Worm (Caenorhabditis elegans): ENCODE data around the gene slc-17.5.

DNA sequence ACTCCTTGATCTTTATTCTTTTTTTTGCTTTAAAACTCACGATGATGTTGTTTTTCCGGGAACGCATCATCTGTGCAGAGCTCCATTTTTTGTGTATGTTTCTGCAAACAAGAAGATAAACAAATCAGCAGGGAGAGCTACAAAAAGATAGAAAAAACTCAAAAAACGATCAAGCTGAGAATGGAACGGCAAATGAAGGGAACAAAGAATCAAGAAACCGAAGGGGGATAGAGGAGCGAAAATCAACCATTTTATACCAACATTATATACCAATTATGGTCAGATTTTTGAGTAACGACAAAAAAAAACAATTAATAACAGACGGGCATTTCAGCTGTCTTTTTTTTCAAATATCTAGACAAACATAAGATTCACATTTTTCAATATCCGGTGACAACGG, at the start of gene slc-17.5:
- TF ChIP-seq blmp-1 (tag; optimal IDR thresholded peaks at IDR 0.05) (no peak), nhr-237 (tag; optimal IDR thresholded peaks at IDR 0.05) (no peak), lsy-2 (tag; optimal IDR thresholded peaks at IDR 0.05) (no peak), ztf-11 (tag; optimal IDR thresholded peaks at IDR 0.05) (no peak), ceh-83 (GFP tag; optimal IDR thresholded peaks at IDR 0.05) (no peak), zip-8 (tag; optimal IDR thresholded peaks at IDR 0.05) (no peak), snpc-4 (tag; optimal IDR thresholded peaks at IDR 0.05) (no peak), ces-1 (GFP tag; optimal IDR thresholded peaks at IDR 0.05) (no peak), unc-39 (tag; optimal IDR thresholded peaks at IDR 0.05) (no peak), ceh-39 (tag; optimal IDR thresholded peaks at IDR 0.05) (no peak), nhr-76 (tag; optimal IDR thresholded peaks at IDR 0.05) (no peak), lin-13 (tag; optimal IDR thresholded peaks at IDR 0.05) (no peak)

Data from whole organism, mixed stage, embryonic.